Fruit fly (Drosophila melanogaster) whole organism, pupa: ENCODE data around the gene Surf1.

Experiments
- CG10348 ChIP-seq: fragments of 200-800 bp; sonication (Bioruptor generic); IDR thresholded peaks from 2 replicates; pipeline ENCODE4 v1.3.6; 2022; ENCODE audit warnings: missing biosample characterization, missing genetic modification characterization
- CG12605 ChIP-seq: fragments of 200-800 bp; sonication (Bioruptor generic); IDR thresholded peaks from 2 replicates; pipeline ENCODE4 v1.3.6; 2022; ENCODE audit warnings: missing biosample characterization, missing genetic modification characterization
- CG13204 ChIP-seq: fragments of 200-800 bp; sonication (Bioruptor generic); optimal IDR thresholded peaks from 2 replicates; lab custom pipeline; 2018; ENCODE audit warnings: missing biosample characterization, mild to moderate bottlenecking, missing genetic modification characterization, moderate library complexity
- CG14655 ChIP-seq: fragments of 200-800 bp; sonication (Bioruptor generic); optimal IDR thresholded peaks from 3 replicates; lab custom pipeline; 2017; ENCODE audit warnings: mild to moderate bottlenecking, missing biosample characterization, missing genetic modification reagents, missing genetic modification characterization
- CG15710 ChIP-seq: fragments of 200-800 bp; sonication (Bioruptor generic); optimal IDR thresholded peaks from 2 replicates; lab custom pipeline; 2018; ENCODE audit warnings: missing biosample characterization, mild to moderate bottlenecking, missing genetic modification characterization, moderate library complexity
- CG17806 ChIP-seq: fragments of 200-800 bp; sonication (Bioruptor generic); optimal IDR thresholded peaks from 2 replicates; lab custom pipeline; 2018; ENCODE audit warnings: missing biosample characterization, mild to moderate bottlenecking, missing genetic modification characterization, moderate library complexity
- CG32121 ChIP-seq: fragments of 200-800 bp; sonication (Bioruptor generic); IDR thresholded peaks from 2 replicates; pipeline ENCODE4 v1.3.6; 2022; ENCODE audit warnings: missing biosample characterization, missing genetic modification characterization
- CG34367 ChIP-seq: fragments of 200-800 bp; sonication (Bioruptor generic); optimal IDR thresholded peaks from 2 replicates; lab custom pipeline; 2018; ENCODE audit warnings: missing biosample characterization, mild to moderate bottlenecking, missing genetic modification characterization
- CG4496 ChIP-seq: fragments of 200-800 bp; sonication (Bioruptor generic); IDR thresholded peaks from 3 replicates; pipeline ENCODE4 v1.3.6; 2022; ENCODE audit warnings: missing biosample characterization, missing genetic modification characterization
- CG8159 ChIP-seq: fragments of 200-800 bp; sonication (Bioruptor generic); optimal IDR thresholded peaks from 3 replicates; lab custom pipeline; 2018; ENCODE audit warnings: missing biosample characterization, mild to moderate bottlenecking, missing genetic modification characterization, moderate library complexity
- CG8301 ChIP-seq: fragments of 200-800 bp; sonication (Bioruptor generic); optimal IDR thresholded peaks from 2 replicates; lab custom pipeline; 2018; ENCODE audit warnings: missing biosample characterization, mild to moderate bottlenecking, missing genetic modification characterization
- CG9948 ChIP-seq: fragments of 200-800 bp; sonication (Bioruptor generic); optimal IDR thresholded peaks from 2 replicates; lab custom pipeline; 2018; ENCODE audit warnings: missing biosample characterization, mild to moderate bottlenecking, missing genetic modification characterization, moderate library complexity
- D1 ChIP-seq: fragments of 200-800 bp; sonication (Bioruptor generic); optimal IDR thresholded peaks from 2 replicates; lab custom pipeline; 2018; ENCODE audit warnings: missing biosample characterization, mild to moderate bottlenecking, missing genetic modification characterization, moderate library complexity
- EcR ChIP-seq: fragments of 200-800 bp; sonication (Bioruptor generic); optimal IDR thresholded peaks from 3 replicates; lab custom pipeline; 2019; ENCODE audit warnings: missing biosample characterization, missing genetic modification characterization, mild to moderate bottlenecking, moderate library complexity, missing genetic modification reagents
- Ets98B ChIP-seq: fragments of 200-800 bp; sonication (Bioruptor generic); IDR thresholded peaks from 2 replicates; pipeline ENCODE4 v1.3.6; 2022; ENCODE audit warnings: missing biosample characterization, missing genetic modification characterization
- Pif1A ChIP-seq: fragments of 200-800 bp; sonication (Bioruptor generic); optimal IDR thresholded peaks from 3 replicates; lab custom pipeline; 2016; ENCODE audit warnings: missing biosample characterization, missing genetic modification characterization
- Pif1B ChIP-seq: fragments of 200-800 bp; sonication (Bioruptor generic); optimal IDR thresholded peaks from 3 replicates; lab custom pipeline; 2016; ENCODE audit warnings: missing biosample characterization, missing genetic modification characterization
- Snoo ChIP-seq: fragments of 200-800 bp; sonication (Bioruptor generic); optimal IDR thresholded peaks from 3 replicates; lab custom pipeline; 2017; ENCODE audit warnings: missing biosample characterization, mild to moderate bottlenecking, missing genetic modification characterization, inconsistent platforms
- fd96Ca ChIP-seq: fragments of 200-800 bp; sonication (Bioruptor generic); IDR thresholded peaks from 3 replicates; pipeline ENCODE4 v1.3.6; 2022; ENCODE audit warnings: missing biosample characterization, missing genetic modification characterization
- gl ChIP-seq: fragments of 200-800 bp; sonication (Bioruptor generic); optimal IDR thresholded peaks from 2 replicates; lab custom pipeline; 2018; ENCODE audit warnings: missing biosample characterization, mild to moderate bottlenecking, missing genetic modification characterization
- rn ChIP-seq: fragments of 200-800 bp; sonication (Bioruptor generic); IDR thresholded peaks from 2 replicates; pipeline ENCODE4 v1.3.6; 2022; ENCODE audit warnings: missing biosample characterization, missing genetic modification characterization

Surf1 gene

DNA sequence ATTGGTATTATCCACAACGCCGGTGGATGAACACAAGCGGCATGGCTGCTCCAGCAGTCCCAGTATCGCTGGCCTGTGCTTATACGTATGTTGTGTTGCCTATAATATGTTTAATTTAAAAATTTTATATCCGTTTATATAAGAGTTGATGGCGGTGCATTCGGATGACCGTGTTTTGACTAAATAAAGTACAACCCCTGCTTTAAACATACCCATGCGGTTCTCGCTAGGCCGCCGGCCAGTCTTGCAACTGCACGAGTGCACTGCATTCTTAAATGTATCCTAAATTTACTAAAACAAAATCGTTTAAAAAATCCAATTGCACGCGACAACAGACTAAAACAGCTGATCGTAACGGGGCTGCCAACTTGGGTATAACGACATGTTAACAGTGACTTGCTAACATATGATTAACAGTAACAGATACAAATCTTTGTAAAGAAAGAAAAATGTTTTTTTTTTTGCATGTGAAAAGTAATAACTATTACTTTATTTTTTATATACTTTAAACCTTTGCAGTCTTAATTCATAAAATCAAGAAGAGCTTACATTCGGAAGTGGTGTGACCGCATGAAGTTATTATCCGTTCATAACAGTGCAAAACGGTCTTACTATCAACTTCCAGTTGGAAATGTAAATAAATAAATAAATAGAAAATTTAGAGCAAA lies at the start of gene Surf1, which contains the start of gene Uqcc1:
Surf1 (plus strand) TSS at position 594 of the 668 bp plus-strand sequence.
Uqcc1 (minus strand) TSS at position 356 of the 668 bp plus-strand sequence.
- TF ChIP-seq CG34367 (tag; lab: Kevin White, UChicago) = no peak

DNA sequence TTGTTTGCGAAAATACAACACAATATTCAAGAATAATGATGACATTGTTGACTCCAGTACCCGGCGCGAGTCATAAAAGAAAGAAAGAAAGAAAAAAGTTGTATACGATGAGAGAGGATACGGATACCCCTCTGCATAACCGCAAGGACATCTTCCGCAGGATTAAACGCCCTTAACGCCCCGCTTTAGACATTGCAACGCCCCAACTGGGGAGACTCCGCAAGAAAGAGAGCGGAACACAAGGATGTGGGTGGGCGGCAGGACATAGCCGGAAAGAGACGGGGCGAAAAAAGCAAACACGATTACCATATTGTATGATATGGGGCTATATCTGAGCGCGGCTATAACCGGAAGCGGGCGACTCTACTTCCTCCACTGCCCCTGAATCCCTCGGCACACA lies 46.9 kb upstream of the Surf1 start:
- no peak for TF ChIP-seq gl (tag; lab: Kevin White, UChicago)
- no peak for TF ChIP-seq D1 (tag; lab: Kevin White, UChicago)
- TF ChIP-seq CG13204 (GFP tag; lab: Kevin White, UChicago) = no peak
- TF ChIP-seq CG15710 = no peak
- TF ChIP-seq CG12605 (GFP tag; lab: Robert Waterston, UW) = no peak
- TF ChIP-seq CG8159 (tag; lab: Kevin White, UChicago) = no peak
- no peak for TF ChIP-seq CG14655 (GFP tag; lab: Kevin White, UChicago)
- no peak for TF ChIP-seq CG34367 (tag; lab: Kevin White, UChicago)
- TF ChIP-seq CG4496 = no peak
- TF ChIP-seq CG9948 = no peak
- no peak for TF ChIP-seq Pif1A (GFP tag; lab: Kevin White, UChicago)
- TF ChIP-seq rn (GFP tag; lab: Robert Waterston, UW) = no peak
- no peak for TF ChIP-seq CG17806 (tag; lab: Kevin White, UChicago)
- TF ChIP-seq EcR = no peak
- TF ChIP-seq Pif1B (GFP tag; lab: Kevin White, UChicago) = no peak
- no peak for TF ChIP-seq Ets98B (GFP tag; lab: Robert Waterston, UW)
- TF ChIP-seq CG32121 (GFP tag; lab: Robert Waterston, UW) = no peak

DNA sequence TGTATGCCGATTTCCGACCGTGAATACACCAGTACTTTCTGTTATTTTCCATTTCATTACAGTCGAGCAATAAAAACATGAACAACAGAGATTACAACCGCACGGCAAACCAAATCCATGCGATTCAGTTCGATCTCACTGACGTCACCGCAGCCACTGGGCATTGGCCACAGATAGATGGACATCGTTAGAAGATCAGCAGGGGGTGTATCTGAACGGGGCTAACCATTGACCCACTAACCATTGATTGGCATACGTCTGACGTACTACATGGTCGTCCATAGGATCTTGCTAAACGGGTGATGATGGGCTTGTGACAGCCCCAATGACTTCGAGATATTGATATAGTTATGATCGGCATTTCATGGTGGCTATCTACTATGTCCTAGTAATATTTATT lies 44.3 kb upstream of the Surf1 start:
- TF ChIP-seq Ets98B (GFP tag; lab: Robert Waterston, UW) = no peak
- no peak for TF ChIP-seq gl (tag; lab: Kevin White, UChicago)
- no peak for TF ChIP-seq CG14655 (GFP tag; lab: Kevin White, UChicago)
- TF ChIP-seq CG8159 (tag; lab: Kevin White, UChicago) = no peak
- no peak for TF ChIP-seq CG10348 (GFP tag; lab: Robert Waterston, UW)
- no peak for TF ChIP-seq CG12605 (GFP tag; lab: Robert Waterston, UW)
- TF ChIP-seq Pif1B (GFP tag; lab: Kevin White, UChicago) = no peak
- TF ChIP-seq CG9948 = no peak
- no peak for TF ChIP-seq CG34367 (tag; lab: Kevin White, UChicago)
- no peak for TF ChIP-seq fd96Ca (GFP tag; lab: Robert Waterston, UW)
- TF ChIP-seq CG8301 (tag; lab: Kevin White, UChicago) = no peak
- TF ChIP-seq CG4496 = no peak
- no peak for TF ChIP-seq CG15710
- TF ChIP-seq CG17806 (tag; lab: Kevin White, UChicago) = no peak
- TF ChIP-seq EcR = no peak
- TF ChIP-seq CG32121 (GFP tag; lab: Robert Waterston, UW) = no peak
- TF ChIP-seq Pif1A (GFP tag; lab: Kevin White, UChicago) = no peak
- TF ChIP-seq D1 (tag; lab: Kevin White, UChicago) = no peak

DNA sequence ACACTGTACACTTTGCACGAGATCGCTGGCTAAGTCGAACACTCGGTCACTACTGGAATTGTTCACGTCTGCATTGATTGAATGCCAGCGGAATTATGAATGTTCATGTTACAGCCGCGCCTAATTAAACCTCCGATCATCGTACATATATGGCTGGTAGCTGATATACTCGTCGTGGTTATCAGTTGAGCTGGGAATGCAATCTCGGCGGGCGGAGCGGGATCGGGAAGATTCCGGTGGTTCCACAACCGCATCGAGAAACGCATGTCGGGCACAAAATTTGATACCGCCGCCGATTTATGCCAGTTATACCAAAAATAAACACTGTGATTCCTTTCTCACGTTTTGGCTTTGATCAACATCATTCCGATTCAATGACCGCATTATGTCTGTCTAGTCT lies 43.4 kb upstream of the Surf1 start, which contains the start of gene Prat2:
Prat2 (minus strand) TSS at position 101 of the 400 bp plus-strand sequence.
- TF ChIP-seq CG8159 (tag; lab: Kevin White, UChicago) (no peak), EcR (no peak), CG4496 (no peak), CG17806 (tag; lab: Kevin White, UChicago) (no peak), CG9948 (no peak), CG14655 (GFP tag; lab: Kevin White, UChicago) (no peak), CG15710 (no peak), rn (GFP tag; lab: Robert Waterston, UW) (no peak), CG13204 (GFP tag; lab: Kevin White, UChicago) (no peak), gl (tag; lab: Kevin White, UChicago) (no peak), CG12605 (GFP tag; lab: Robert Waterston, UW) (no peak), Ets98B (GFP tag; lab: Robert Waterston, UW) (no peak)

DNA sequence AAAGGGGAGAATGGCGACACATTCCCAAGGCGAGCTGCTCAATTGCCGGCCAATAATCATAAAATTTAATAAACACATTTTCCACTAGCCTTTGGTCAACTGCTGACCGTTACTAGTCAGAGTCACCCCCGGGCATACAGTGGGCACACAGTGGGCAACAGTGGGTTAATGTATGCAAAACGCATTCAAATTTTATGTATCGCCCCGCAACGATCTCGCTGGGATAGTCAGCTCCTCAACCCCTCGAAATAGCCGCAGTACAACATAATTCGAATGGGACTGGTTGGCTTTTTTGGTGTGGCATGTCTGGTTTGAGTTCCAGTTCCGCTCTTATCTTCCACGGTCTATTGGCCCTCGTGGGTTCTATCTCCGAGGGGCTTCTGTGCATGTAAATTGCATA lies 38.9 kb upstream of the Surf1 start:
- no peak for TF ChIP-seq CG12605 (GFP tag; lab: Robert Waterston, UW)
- TF ChIP-seq CG8301 (tag; lab: Kevin White, UChicago) = no peak
- TF ChIP-seq Ets98B (GFP tag; lab: Robert Waterston, UW) = no peak
- TF ChIP-seq CG13204 (GFP tag; lab: Kevin White, UChicago) = no peak
- no peak for TF ChIP-seq CG8159 (tag; lab: Kevin White, UChicago)
- no peak for TF ChIP-seq CG32121 (GFP tag; lab: Robert Waterston, UW)
- no peak for TF ChIP-seq Pif1B (GFP tag; lab: Kevin White, UChicago)
- no peak for TF ChIP-seq EcR
- TF ChIP-seq CG10348 (GFP tag; lab: Robert Waterston, UW) = no peak
- TF ChIP-seq CG9948 = no peak
- TF ChIP-seq, all 21 proteins: peak for 0

DNA sequence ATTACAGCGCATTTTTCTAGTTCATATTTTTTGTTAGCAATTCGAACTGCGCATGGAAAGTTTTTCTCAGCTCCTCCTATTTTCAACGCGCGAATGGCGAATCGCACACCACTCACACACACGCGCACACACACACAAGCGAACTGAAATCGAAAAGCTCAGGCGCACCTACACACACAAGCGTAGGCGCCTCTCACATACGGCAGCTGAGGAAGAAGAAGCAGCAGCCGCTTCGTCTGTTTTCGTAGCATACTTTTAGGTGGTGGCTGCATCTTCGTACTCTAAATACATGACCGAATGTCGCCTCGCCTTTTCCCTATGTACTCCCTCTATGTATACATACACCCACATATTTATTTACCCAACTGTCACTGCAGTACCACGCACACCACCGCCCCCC lies 32.3 kb upstream of the Surf1 start:
- TF ChIP-seq CG32121 (GFP tag; lab: Robert Waterston, UW) (no peak), CG4496 (peak; percentile 67; the same call in 2 of the 3 replicates)

DNA sequence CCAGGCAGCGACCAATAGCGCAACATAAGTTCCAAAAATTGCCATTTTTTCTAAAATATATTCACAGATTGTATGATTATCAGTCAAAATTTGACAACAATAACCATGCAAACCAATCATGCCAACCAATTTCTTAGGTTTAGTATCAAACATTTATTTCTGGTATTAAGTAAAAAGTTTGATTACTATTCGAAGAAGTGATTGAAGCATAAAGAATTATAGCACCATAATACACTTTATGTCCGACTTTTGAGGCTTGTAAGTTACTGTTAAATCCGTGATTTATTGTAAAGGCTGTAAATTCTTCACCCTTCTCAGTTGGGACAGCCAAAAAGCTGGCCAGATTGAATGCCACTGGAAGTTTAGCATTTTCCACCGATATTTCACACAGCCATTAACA lies 26.3 kb upstream of the Surf1 start, which contains the start of gene CG45413:
CG45413 (minus strand) TSS at position 101 of the 400 bp plus-strand sequence.
- TF ChIP-seq CG17806 (tag; lab: Kevin White, UChicago) (no peak), CG13204 (GFP tag; lab: Kevin White, UChicago) (no peak), EcR (no peak), CG12605 (GFP tag; lab: Robert Waterston, UW) (no peak), CG4496 (no peak), CG32121 (GFP tag; lab: Robert Waterston, UW) (no peak), Ets98B (GFP tag; lab: Robert Waterston, UW) (no peak), Pif1B (GFP tag; lab: Kevin White, UChicago) (no peak), CG8159 (tag; lab: Kevin White, UChicago) (no peak), Snoo (tag; lab: Kevin White, UChicago) (no peak), CG15710 (no peak)
